Fruit fly (Drosophila melanogaster): Measurements from ENCODE around the gene Fancd2.

DNA sequence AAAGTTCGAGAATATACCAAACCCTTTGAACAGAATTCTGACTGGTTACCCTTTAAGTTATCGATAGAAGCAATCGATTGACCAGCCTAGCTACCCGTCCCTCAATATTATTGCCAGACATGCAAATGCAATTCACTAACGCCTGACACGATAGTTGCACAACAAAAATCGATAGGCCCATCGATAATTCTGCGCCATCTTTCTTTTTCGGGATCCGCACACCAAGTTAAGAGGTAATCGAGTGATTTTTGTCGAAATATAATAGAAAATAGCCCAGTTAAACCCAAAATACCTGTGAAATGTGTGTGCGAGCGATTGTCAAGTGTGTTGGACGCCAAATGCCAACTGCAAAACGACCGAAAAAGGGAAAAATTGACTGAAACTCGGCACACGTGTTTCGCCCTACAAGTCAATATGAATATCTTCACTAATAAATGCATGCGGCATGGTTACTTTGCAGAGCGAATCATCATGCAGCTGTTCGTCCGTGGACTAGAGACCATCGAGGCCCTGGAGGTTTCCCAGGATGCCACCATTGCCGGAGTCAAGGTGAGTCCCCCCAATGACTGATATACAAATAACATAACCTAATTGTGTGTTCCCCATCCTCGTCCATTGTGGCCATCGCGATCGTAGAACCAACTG lies 34.5 kb upstream of the Fancd2 start, which contains the start of gene RpS30:
- TF ChIP-seq Clk (GFP tag; optimal IDR thresholded peaks at IDR 0.05) (no peak), kay (GFP tag; ENCODE audit: borderline replicate concordance) (no peak), ovo (GFP tag; optimal IDR thresholded peaks at IDR 0.05) (no peak), tj (GFP tag; optimal IDR thresholded peaks at IDR 0.05) (peak; percentile 51), cnc (optimal IDR thresholded peaks at IDR 0.05) (no peak), CG5204 (GFP tag; optimal IDR thresholded peaks at IDR 0.05) (no peak), bab1 (GFP tag; optimal IDR thresholded peaks at IDR 0.05) (peak; percentile 79), CG7101 (tag; optimal IDR thresholded peaks at IDR 0.05) (peak; percentile 55), CG14711 (tag; optimal IDR thresholded peaks at IDR 0.05) (peak; percentile 72), Hr96 (GFP tag; optimal IDR thresholded peaks at IDR 0.05) (peak; percentile 37), CG1620 (GFP tag; optimal IDR thresholded peaks at IDR 0.05) (peak; percentile 22), toe (GFP tag; optimal IDR thresholded peaks at IDR 0.05) (peak; percentile 1), CG7045 (GFP tag; optimal IDR thresholded peaks at IDR 0.05) (no peak), CG11617 (GFP tag; optimal IDR thresholded peaks at IDR 0.05) (no peak)
